Fruit fly (Drosophila melanogaster) whole organism, embryonic: ENCODE results near the gene Cortactin.
A peak's percentile ranks its signal among the peaks of the same experiment; 100 is the strongest.

Experiments used
- BEAF-32 ChIP-seq: fragments of 200-800 bp; sonication (Bioruptor generic); optimal IDR thresholded peaks from 3 replicates; lab custom pipeline; 2017; ENCODE audit warnings: missing biosample characterization, missing genetic modification characterization, mild to moderate bottlenecking, moderate library complexity, missing genetic modification reagents
- CG10462 ChIP-seq: fragments of 200-800 bp; sonication (Bioruptor generic); optimal IDR thresholded peaks from 2 replicates; lab custom pipeline; 2016; ENCODE audit warnings: missing biosample characterization, missing genetic modification characterization
- CG12299 ChIP-seq: fragments of 200-800 bp; sonication (Bioruptor generic); optimal IDR thresholded peaks from 2 replicates; lab custom pipeline; 2018; ENCODE audit warnings: missing biosample characterization, mild to moderate bottlenecking, missing genetic modification characterization
- CG12769 ChIP-seq: fragments of 200-800 bp; sonication (Bioruptor generic); optimal IDR thresholded peaks from 2 replicates; lab custom pipeline; 2019; ENCODE audit warnings: missing biosample characterization, mild to moderate bottlenecking, missing genetic modification characterization, moderate library complexity
- CG17186 ChIP-seq: fragments of 200-800 bp; sonication (Bioruptor generic); optimal IDR thresholded peaks from 3 replicates; lab custom pipeline; 2017; ENCODE audit warnings: missing biosample characterization, missing genetic modification reagents, missing genetic modification characterization
- CG2120 ChIP-seq: fragments of 200-800 bp; sonication (Bioruptor generic); optimal IDR thresholded peaks from 3 replicates; lab custom pipeline; 2016; ENCODE audit warnings: missing biosample characterization, missing genetic modification characterization
- CG33213 ChIP-seq: fragments of 200-800 bp; sonication (Bioruptor generic); optimal IDR thresholded peaks from 3 replicates; lab custom pipeline; 2016; ENCODE audit warnings: missing biosample characterization, missing genetic modification characterization
- CG3995 ChIP-seq: fragments of 200-800 bp; sonication (Bioruptor generic); optimal IDR thresholded peaks from 3 replicates; lab custom pipeline; 2016; ENCODE audit warnings: missing biosample characterization, missing genetic modification characterization
- CG4707 ChIP-seq: fragments of 200-800 bp; sonication (Bioruptor generic); optimal IDR thresholded peaks from 2 replicates; lab custom pipeline; 2018; ENCODE audit warnings: missing biosample characterization, mild to moderate bottlenecking, missing genetic modification characterization, moderate library complexity
- CG5953 ChIP-seq: fragments of 200-800 bp; sonication (Bioruptor generic); IDR thresholded peaks from 2 replicates; pipeline ENCODE4 v1.3.6; 2022; ENCODE audit warnings: missing biosample characterization, missing genetic modification characterization
- CG6765 ChIP-seq: fragments of 200-800 bp; sonication (Bioruptor generic); optimal IDR thresholded peaks from 3 replicates; lab custom pipeline; 2017; ENCODE audit warnings: missing biosample characterization, mild to moderate bottlenecking, missing genetic modification characterization
- CG6791 ChIP-seq: fragments of 200-800 bp; sonication (Bioruptor generic); IDR thresholded peaks from 3 replicates; pipeline ENCODE4 v1.3.6; 2022; ENCODE audit warnings: missing biosample characterization, missing genetic modification characterization; ENCODE audit not compliant: partially characterized antibody
- CG7745 ChIP-seq: fragments of 200-800 bp; sonication (Bioruptor generic); optimal IDR thresholded peaks from 2 replicates; lab custom pipeline; 2018; ENCODE audit warnings: missing biosample characterization, mild to moderate bottlenecking, missing genetic modification characterization, moderate library complexity
- CG8388 ChIP-seq: fragments of 200-800 bp; sonication (Bioruptor generic); optimal IDR thresholded peaks from 2 replicates; lab custom pipeline; 2019; ENCODE audit warnings: missing biosample characterization, mild to moderate bottlenecking, missing genetic modification characterization, moderate library complexity
- CG8944 ChIP-seq: fragments of 200-800 bp; sonication (Bioruptor generic); optimal IDR thresholded peaks from 3 replicates; lab custom pipeline; 2016; ENCODE audit warnings: missing biosample characterization, missing genetic modification characterization
- CG9797 ChIP-seq: fragments of 200-800 bp; sonication (Bioruptor generic); optimal IDR thresholded peaks from 3 replicates; lab custom pipeline; 2018; ENCODE audit warnings: missing biosample characterization, mild to moderate bottlenecking, missing genetic modification characterization
- Dll ChIP-seq: fragments of 200-800 bp; sonication (Bioruptor generic); IDR thresholded peaks from 4 replicates; pipeline ENCODE4 v1.3.6; 2022; ENCODE audit warnings: missing biosample characterization, missing genetic modification characterization; ENCODE audit not compliant: partially characterized antibody
- Doc3 ChIP-seq: fragments of 200-800 bp; sonication (Bioruptor generic); IDR thresholded peaks from 3 replicates; pipeline ENCODE4 v1.3.6; 2022; ENCODE audit warnings: missing biosample characterization, missing genetic modification characterization; ENCODE audit not compliant: partially characterized antibody
- E2f2 ChIP-seq: fragments of 200-800 bp; sonication (Bioruptor generic); IDR thresholded peaks from 2 replicates; pipeline ENCODE4 v1.3.6; 2022; ENCODE audit warnings: missing biosample characterization, missing genetic modification characterization
- Elba2 ChIP-seq: fragments of 200-800 bp; sonication (Bioruptor generic); optimal IDR thresholded peaks from 3 replicates; lab custom pipeline; 2016; ENCODE audit warnings: missing biosample characterization, missing genetic modification characterization
- Ets97D ChIP-seq: fragments of 200-800 bp; sonication (Bioruptor generic); optimal IDR thresholded peaks from 3 replicates; lab custom pipeline; 2016; ENCODE audit warnings: missing biosample characterization, missing genetic modification characterization
- Hmr ChIP-seq: fragments of 200-800 bp; sonication (Bioruptor generic); optimal IDR thresholded peaks from 3 replicates; lab custom pipeline; 2017; ENCODE audit warnings: mild to moderate bottlenecking, missing biosample characterization, missing genetic modification reagents, missing genetic modification characterization
- Hr78 ChIP-seq, 2 experiments: fragments of 200-800 bp in 1 of 2; fragments of >200 bp in 1 of 2; sonication (Bioruptor generic) in 1 of 2; optimal IDR thresholded peaks; 2 replicates each; lab custom pipeline; 2017 to 2019; ENCODE audit warnings: missing biosample characterization in 2 of 2, missing genetic modification characterization in 2 of 2, mild to moderate bottlenecking in 1 of 2, moderate library complexity in 1 of 2
- MESR4 ChIP-seq: fragments of 200-800 bp; sonication (Bioruptor generic); optimal IDR thresholded peaks from 2 replicates; lab custom pipeline; 2018; ENCODE audit warnings: missing biosample characterization, mild to moderate bottlenecking, missing genetic modification characterization, moderate library complexity
- Med ChIP-seq: fragments of 200-800 bp; sonication (Bioruptor generic); peaks from one replicate; lab custom pipeline; 2016; ENCODE audit warnings: missing biosample characterization, missing genetic modification characterization, mild to moderate bottlenecking, inconsistent platforms, moderate library complexity
- Myb ChIP-seq: fragments of 200-800 bp; sonication (Bioruptor generic); optimal IDR thresholded peaks from 2 replicates; lab custom pipeline; 2016; ENCODE audit warnings: missing biosample characterization, missing genetic modification characterization
- NK7.1 ChIP-seq: fragments of 200-800 bp; sonication (Bioruptor generic); optimal IDR thresholded peaks from 3 replicates; lab custom pipeline; 2016; ENCODE audit warnings: missing biosample characterization, missing genetic modification characterization
- NfI ChIP-seq: fragments of 200-800 bp; sonication (Bioruptor generic); optimal IDR thresholded peaks from 3 replicates; lab custom pipeline; 2018; ENCODE audit warnings: missing biosample characterization, mild to moderate bottlenecking, missing genetic modification characterization, moderate library complexity
- Pdp1 ChIP-seq, 2 experiments: fragments of 200-800 bp; sonication (Bioruptor generic); optimal IDR thresholded peaks; 3 replicates each; lab custom pipeline; 2016; ENCODE audit warnings: missing biosample characterization in 2 of 2, missing genetic modification characterization in 2 of 2, mild to moderate bottlenecking in 1 of 2, moderate library complexity in 1 of 2
- Rfx ChIP-seq: fragments of 200-800 bp; sonication (Bioruptor generic); IDR thresholded peaks from 2 replicates; pipeline ENCODE4 v1.3.6; 2022; ENCODE audit warnings: missing biosample characterization, missing genetic modification characterization
- Sry-δ ChIP-seq: fragments of 200-800 bp; sonication (Bioruptor generic); optimal IDR thresholded peaks from 2 replicates; lab custom pipeline; 2016; ENCODE audit warnings: missing biosample characterization, missing genetic modification characterization
- Ssrp ChIP-seq: fragments of 200-800 bp; sonication (Bioruptor generic); optimal IDR thresholded peaks from 2 replicates; lab custom pipeline; 2018; ENCODE audit warnings: missing biosample characterization, mild to moderate bottlenecking, missing genetic modification characterization, moderate library complexity
- Vsx1 ChIP-seq: fragments of 200-800 bp; sonication (Bioruptor generic); optimal IDR thresholded peaks from 2 replicates; lab custom pipeline; 2017; ENCODE audit warnings: missing biosample characterization, mild to moderate bottlenecking, missing genetic modification characterization, missing genetic modification reagents
- YL-1 ChIP-seq: fragments of 200-800 bp; sonication (Bioruptor generic); optimal IDR thresholded peaks from 3 replicates; lab custom pipeline; 2017; ENCODE audit warnings: missing biosample characterization, mild to moderate bottlenecking, missing genetic modification characterization
- amos ChIP-seq: fragments of 200-800 bp; sonication (Bioruptor generic); IDR thresholded peaks from 2 replicates; pipeline ENCODE4 v1.3.6; 2022; ENCODE audit warnings: missing biosample characterization, missing genetic modification characterization; ENCODE audit not compliant: partially characterized antibody
- chinmo ChIP-seq: fragments of 200-800 bp; sonication (Bioruptor generic); IDR thresholded peaks from 4 replicates; pipeline ENCODE4 v1.3.6; 2022; ENCODE audit warnings: missing biosample characterization, missing genetic modification characterization; ENCODE audit not compliant: partially characterized antibody
- chn ChIP-seq: fragments of 200-800 bp; sonication (Bioruptor generic); optimal IDR thresholded peaks from 2 replicates; lab custom pipeline; 2016; ENCODE audit warnings: missing biosample characterization, missing genetic modification characterization
- exex ChIP-seq: fragments of 200-800 bp; sonication (Bioruptor generic); optimal IDR thresholded peaks from 4 replicates; lab custom pipeline; 2018; ENCODE audit warnings: missing biosample characterization, mild to moderate bottlenecking, missing genetic modification characterization, moderate library complexity
- ftz-f1 ChIP-seq: fragments of 200-800 bp; sonication (Bioruptor generic); optimal IDR thresholded peaks from 2 replicates; lab custom pipeline; 2016; ENCODE audit warnings: missing biosample characterization, missing genetic modification characterization
- gce ChIP-seq: fragments of 200-800 bp; sonication (Bioruptor generic); IDR thresholded peaks from 3 replicates; pipeline ENCODE4 v1.3.6; 2022; ENCODE audit warnings: missing biosample characterization, missing genetic modification characterization
- gsb ChIP-seq: fragments of 200-800 bp; sonication (Bioruptor generic); IDR thresholded peaks from 2 replicates; pipeline ENCODE4 v1.3.6; 2022; ENCODE audit warnings: missing biosample characterization, missing genetic modification characterization
- ind ChIP-seq: fragments of 200-800 bp; sonication (Bioruptor generic); optimal IDR thresholded peaks from 3 replicates; lab custom pipeline; 2016; ENCODE audit warnings: missing biosample characterization, missing genetic modification characterization
- knrl ChIP-seq: fragments of 200-800 bp; sonication (Bioruptor generic); IDR thresholded peaks from 3 replicates; pipeline ENCODE4 v1.3.6; 2022; ENCODE audit warnings: missing biosample characterization, missing genetic modification characterization; ENCODE audit not compliant: partially characterized antibody
- nmo ChIP-seq: fragments of 200-800 bp; sonication (Bioruptor generic); optimal IDR thresholded peaks from 2 replicates; lab custom pipeline; 2018; ENCODE audit warnings: missing biosample characterization, mild to moderate bottlenecking, missing genetic modification characterization, moderate library complexity
- pfk ChIP-seq: fragments of 200-800 bp; sonication (Bioruptor generic); optimal IDR thresholded peaks from 2 replicates; lab custom pipeline; 2018; ENCODE audit warnings: missing biosample characterization, mild to moderate bottlenecking, missing genetic modification characterization, moderate library complexity
- pzg ChIP-seq: fragments of 200-800 bp; sonication (Bioruptor generic); optimal IDR thresholded peaks from 3 replicates; lab custom pipeline; 2018; ENCODE audit warnings: missing biosample characterization, mild to moderate bottlenecking, missing genetic modification characterization, moderate library complexity
- zfh2 ChIP-seq: fragments of 200-800 bp; sonication (Bioruptor generic); optimal IDR thresholded peaks from 2 replicates; lab custom pipeline; 2016; ENCODE audit warnings: missing biosample characterization, missing genetic modification characterization

The Cortactin gene

dm6 chr3R:21073141-21073540 lies 8.9 kb upstream of the Cortactin start, which contains the start of gene r-l (continued):
- TF ChIP-seq Vsx1 (peak; percentile 44), BEAF-32 (peak; percentile 54), MESR4 (GFP tag; lab: Kevin White, UChicago) (peak; percentile 62), pzg (GFP tag; lab: Kevin White, UChicago) (peak; percentile 98), CG2120 (GFP tag; lab: Kevin White, UChicago) (peak; percentile 25), Pdp1 (GFP tag; optimal IDR thresholded peaks at IDR 0.05; lab: Kevin White, UChicago) (peak in 1 of 2 experiments; percentile 51), Dll (0 out of 4 replicates have a peak, but pooled peaks have one; percentile 12), ftz-f1 (GFP tag; lab: Kevin White, UChicago) (peak; percentile 80), CG9797 (GFP tag; lab: Kevin White, UChicago) (peak; percentile 93), Ets97D (GFP tag; lab: Kevin White, UChicago) (peak; percentile 80), ind (GFP tag; lab: Kevin White, UChicago) (no peak), chinmo (GFP tag; lab: Robert Waterston, UW) (0 out of 4 replicates have a peak, but pooled peaks have one; percentile 65), CG17186 (GFP tag; lab: Kevin White, UChicago) (peak; percentile 95), gsb (GFP tag; lab: Robert Waterston, UW) (no peak), Rfx (GFP tag; lab: Robert Waterston, UW) (0 out of 2 replicates have a peak, but pooled peaks have one; percentile 15), gce (no peak), CG33213 (GFP tag; lab: Kevin White, UChicago) (peak; percentile 59), amos (GFP tag; lab: Robert Waterston, UW) (peak; percentile 55; the same call in 1 of the 2 replicates), Elba2 (GFP tag; lab: Kevin White, UChicago) (peak; percentile 98), YL-1 (GFP tag; lab: Kevin White, UChicago) (peak; percentile 59), Med (GFP tag; lab: Kevin White, UChicago) (peak; percentile 88), Sry-δ (peak; percentile 67), Myb (GFP tag; lab: Kevin White, UChicago) (peak; percentile 82), CG8944 (peak; percentile 8), chn (GFP tag; lab: Kevin White, UChicago) (peak; percentile 8), E2f2 (peak; percentile 100), zfh2 (GFP tag; lab: Kevin White, UChicago) (peak; percentile 4), Hmr (GFP tag; lab: Kevin White, UChicago) (peak; percentile 46)

dm6 chr3R:21071943-21072500 lies 7.8 kb upstream of the Cortactin start:
- TF ChIP-seq CG3995 (peak; percentile 75), nmo (no peak), CG12769 (peak; percentile 62), Med (GFP tag; lab: Kevin White, UChicago) (peak; percentile 48), NfI (GFP tag; lab: Kevin White, UChicago) (no peak), CG8388 (GFP tag; lab: Kevin White, UChicago) (no peak), pfk (GFP tag; lab: Kevin White, UChicago) (no peak), Hr78 (GFP tag; optimal IDR thresholded peaks at IDR 0.05; lab: Kevin White, UChicago) (no peak), CG6791 (0 out of 3 replicates have a peak, but pooled peaks have one; percentile 9), Pdp1 (GFP tag; optimal IDR thresholded peaks at IDR 0.05; lab: Kevin White, UChicago) (peak in 1 of 2 experiments; percentile 52), exex (tag; lab: Kevin White, UChicago) (peak; percentile 74), MESR4 (GFP tag; lab: Kevin White, UChicago) (no peak), knrl (GFP tag; lab: Robert Waterston, UW) (no peak), gsb (GFP tag; lab: Robert Waterston, UW) (no peak), Ssrp (no peak), chn (GFP tag; lab: Kevin White, UChicago) (no peak), CG10462 (GFP tag; lab: Kevin White, UChicago) (no peak), CG4707 (GFP tag; lab: Kevin White, UChicago) (no peak), Doc3 (GFP tag; lab: Robert Waterston, UW) (no peak), NK7.1 (GFP tag; lab: Kevin White, UChicago) (no peak), CG12299 (tag; lab: Kevin White, UChicago) (no peak), pzg (GFP tag; lab: Kevin White, UChicago) (no peak), CG6765 (GFP tag; lab: Kevin White, UChicago) (no peak), CG5953 (GFP tag; lab: Robert Waterston, UW) (no peak), CG7745 (tag; lab: Kevin White, UChicago) (no peak)
